Worm (Caenorhabditis elegans): ENCODE results near the gene R01E6.5.

- TF ChIP-seq W03F9.2 (tag; optimal IDR thresholded peaks at IDR 0.05) (no peak), him-1 (tag; optimal IDR thresholded peaks at IDR 0.05) (no peak), dao-5 (tag; optimal IDR thresholded peaks at IDR 0.05) (no peak)
Observed at ce11 chrX:13536759-13537158, at the start of gene R01E6.5.

All from whole organism, L4/young adult.